Worm (Caenorhabditis elegans): Measurements from ENCODE around the gene T07D4.5.

DNA sequence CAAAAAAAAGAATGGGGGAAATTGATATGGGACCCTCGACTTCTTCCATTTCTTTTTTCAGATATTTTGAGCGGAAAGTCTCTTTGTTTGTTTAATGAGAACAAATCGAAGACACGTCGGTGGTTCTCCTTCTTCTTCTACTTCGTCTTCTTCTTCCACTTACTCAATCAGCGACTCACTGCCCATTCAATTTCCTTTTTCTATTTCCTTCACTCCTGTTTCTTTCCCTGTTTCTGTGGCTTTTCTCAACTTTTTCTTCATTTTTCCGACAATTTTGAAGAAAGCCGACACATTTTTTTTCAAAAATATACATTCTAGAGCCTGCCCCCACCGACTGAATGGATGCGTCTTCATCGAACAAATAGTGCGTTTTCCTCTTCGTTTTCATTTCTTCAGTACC lies 48.3 kb downstream of the T07D4.5 start, which contains the start of gene F46C5.4:
- no peak for TF ChIP-seq ceh-62 (tag; optimal IDR thresholded peaks at IDR 0.05)
- no peak for TF ChIP-seq dmd-9 (GFP tag; IDR thresholded peaks at IDR 0.05)
- TF ChIP-seq ceh-44 (GFP tag; IDR thresholded peaks at IDR 0.05): no peak
- TF ChIP-seq ama-1 (optimal IDR thresholded peaks at IDR 0.05): no peak
- TF ChIP-seq aly-2 (tag; optimal IDR thresholded peaks at IDR 0.05): no peak
- no peak for TF ChIP-seq nhr-77 (tag; optimal IDR thresholded peaks at IDR 0.05)
- no peak for TF ChIP-seq nhr-76 (tag; optimal IDR thresholded peaks at IDR 0.05)
